Fruit fly (Drosophila melanogaster) whole organism, embryonic: ENCODE measurements around the gene CG13699.

ENCODE experiments used
- CG12104 ChIP-seq: fragments of 200-800 bp; sonication (Bioruptor generic); optimal IDR thresholded peaks from 3 replicates; lab custom pipeline; 2016; ENCODE audit warnings: missing biosample characterization, missing genetic modification characterization
- CG9727 ChIP-seq: fragments of 200-800 bp; sonication (Bioruptor generic); optimal IDR thresholded peaks from 3 replicates; lab custom pipeline; 2017; ENCODE audit warnings: missing biosample characterization, mild to moderate bottlenecking, missing genetic modification characterization
- Eip74EF ChIP-seq, 2 experiments: fragments of 200-800 bp in 1 of 2; fragments of >200 bp in 1 of 2; sonication (Bioruptor generic) in 1 of 2; optimal IDR thresholded peaks; 2 replicates each; lab custom pipeline; 2017 to 2019; ENCODE audit warnings: missing biosample characterization in 2 of 2, missing genetic modification characterization in 2 of 2, mild to moderate bottlenecking in 1 of 2, moderate library complexity in 1 of 2
- emc ChIP-seq: fragments of 200-800 bp; sonication (Bioruptor generic); optimal IDR thresholded peaks from 2 replicates; lab custom pipeline; 2016; ENCODE audit warnings: missing biosample characterization, missing genetic modification characterization
- fd64A ChIP-seq: fragments of 200-800 bp; sonication (Bioruptor generic); optimal IDR thresholded peaks from 3 replicates; lab custom pipeline; 2018; ENCODE audit warnings: missing biosample characterization, mild to moderate bottlenecking, missing genetic modification characterization
- oc ChIP-seq: fragments of 200-800 bp; sonication (Bioruptor generic); optimal IDR thresholded peaks from 2 replicates; lab custom pipeline; 2018; ENCODE audit warnings: missing biosample characterization, mild to moderate bottlenecking, missing genetic modification characterization, moderate library complexity
- rib ChIP-seq: fragments of 200-800 bp; sonication (Bioruptor generic); IDR thresholded peaks from 2 replicates; pipeline ENCODE4 v1.3.6; 2022; ENCODE audit warnings: missing biosample characterization, missing genetic modification characterization
- sqz ChIP-seq: fragments of 200-800 bp; sonication (Bioruptor generic); optimal IDR thresholded peaks from 3 replicates; lab custom pipeline; 2018; ENCODE audit warnings: missing biosample characterization, mild to moderate bottlenecking, missing genetic modification characterization
- tll ChIP-seq, 2 experiments: fragments of 200-800 bp in 1 of 2; fragments of >200 bp in 1 of 2; sonication (Bioruptor generic) in 1 of 2; optimal IDR thresholded peaks; 2 replicates each; lab custom pipeline; 2017 to 2019; ENCODE audit warnings: missing biosample characterization in 2 of 2, missing genetic modification characterization in 2 of 2, mild to moderate bottlenecking in 1 of 2, moderate library complexity in 1 of 2

- peak in 1 of 2 experiments; percentile 24 for TF ChIP-seq Eip74EF (GFP tag; optimal IDR thresholded peaks at IDR 0.05; lab: Kevin White, UChicago)
- no peak for TF ChIP-seq CG12104 (GFP tag; lab: Kevin White, UChicago)
- TF ChIP-seq tll (GFP tag; optimal IDR thresholded peaks at IDR 0.05; lab: Kevin White, UChicago): no peak
- no peak for TF ChIP-seq rib (GFP tag; lab: Robert Waterston, UW)
- no peak for TF ChIP-seq fd64A (GFP tag; lab: Kevin White, UChicago)
- TF ChIP-seq oc (tag; lab: Kevin White, UChicago): peak; percentile 61
- no peak for TF ChIP-seq CG9727 (GFP tag; lab: Kevin White, UChicago)
- no peak for TF ChIP-seq sqz (GFP tag; lab: Kevin White, UChicago)
- TF ChIP-seq emc: no peak
Observed at dm6 chr3L:18162174-18162690, at the start of gene CG13699.
